Fruit fly (Drosophila melanogaster) whole organism, embryonic: ENCODE data around the gene SIFaR.

Experiments
- Adf1 ChIP-seq: fragments of 200-800 bp; sonication (Bioruptor generic); IDR thresholded peaks from 2 replicates; pipeline ENCODE4 v1.3.6; 2022; ENCODE audit warnings: missing biosample characterization, missing genetic modification characterization
- Awh ChIP-seq: fragments of 200-800 bp; sonication (Bioruptor generic); IDR thresholded peaks from 2 replicates; pipeline ENCODE4, ENCODE4 v1.3.6; 2022; ENCODE audit warnings: missing biosample characterization, missing genetic modification characterization
- CG14441 ChIP-seq: fragments of 200-800 bp; sonication (Bioruptor generic); IDR thresholded peaks from 2 replicates; pipeline ENCODE4 v1.3.6; 2022; ENCODE audit warnings: missing biosample characterization, missing genetic modification characterization
- CG15269 ChIP-seq: fragments of 200-800 bp; sonication (Bioruptor generic); optimal IDR thresholded peaks from 2 replicates; lab custom pipeline; 2018; ENCODE audit warnings: missing biosample characterization, mild to moderate bottlenecking, missing genetic modification characterization, moderate library complexity
- Ets65A ChIP-seq: fragments of 200-800 bp; sonication (Bioruptor generic); peaks from one replicate; lab custom pipeline; 2016; ENCODE audit warnings: missing biosample characterization, missing genetic modification characterization
- H15 ChIP-seq: fragments of 200-800 bp; sonication (Bioruptor generic); IDR thresholded peaks from 3 replicates; pipeline ENCODE4 v1.3.6; 2022; ENCODE audit warnings: missing biosample characterization, missing genetic modification characterization
- Mes4 ChIP-seq: fragments of 200-800 bp; sonication (Bioruptor generic); optimal IDR thresholded peaks from 2 replicates; lab custom pipeline; 2016; ENCODE audit warnings: missing biosample characterization, missing genetic modification characterization
- Neu2 ChIP-seq: fragments of 200-800 bp; sonication (Bioruptor generic); optimal IDR thresholded peaks from 3 replicates; lab custom pipeline; 2016; ENCODE audit warnings: missing biosample characterization, missing genetic modification characterization, borderline replicate concordance
- Scr ChIP-seq: fragments of 200-800 bp; sonication (Bioruptor generic); IDR thresholded peaks from 2 replicates; pipeline ENCODE4 v1.3.6; 2022; ENCODE audit warnings: missing biosample characterization, missing genetic modification characterization; ENCODE audit not compliant: partially characterized antibody
- TFAM ChIP-seq: fragments of 200-800 bp; sonication (Bioruptor generic); optimal IDR thresholded peaks from 2 replicates; lab custom pipeline; 2017; ENCODE audit warnings: missing biosample characterization, missing genetic modification characterization, inconsistent platforms
- chinmo ChIP-seq: fragments of 200-800 bp; sonication (Bioruptor generic); IDR thresholded peaks from 4 replicates; pipeline ENCODE4 v1.3.6; 2022; ENCODE audit warnings: missing biosample characterization, missing genetic modification characterization; ENCODE audit not compliant: partially characterized antibody
- exex ChIP-seq: fragments of 200-800 bp; sonication (Bioruptor generic); optimal IDR thresholded peaks from 4 replicates; lab custom pipeline; 2018; ENCODE audit warnings: missing biosample characterization, mild to moderate bottlenecking, missing genetic modification characterization, moderate library complexity
- gcm ChIP-seq: fragments of 200-800 bp; sonication (Bioruptor generic); optimal IDR thresholded peaks from 2 replicates; lab custom pipeline; 2019; ENCODE audit warnings: missing biosample characterization, mild to moderate bottlenecking, missing genetic modification characterization, moderate library complexity
- grn ChIP-seq: fragments of 200-800 bp; sonication (Bioruptor generic); optimal IDR thresholded peaks from 3 replicates; lab custom pipeline; 2017; ENCODE audit warnings: missing biosample characterization, missing genetic modification characterization
- sd ChIP-seq: fragments of 200-800 bp; sonication (Bioruptor generic); optimal IDR thresholded peaks from 3 replicates; lab custom pipeline; 2018; ENCODE audit warnings: missing biosample characterization, mild to moderate bottlenecking, missing genetic modification characterization, moderate library complexity
- sob ChIP-seq: fragments of 200-800 bp; sonication (Bioruptor generic); IDR thresholded peaks from 2 replicates; pipeline ENCODE4 v1.3.6; 2022; ENCODE audit warnings: missing biosample characterization, missing genetic modification characterization
- sug ChIP-seq: fragments of 200-800 bp; optimal IDR thresholded peaks from 2 replicates; lab custom pipeline; 2019; ENCODE audit warnings: missing biosample characterization, mild to moderate bottlenecking, missing genetic modification characterization, moderate library complexity
- wor ChIP-seq: fragments of 200-800 bp; sonication (Bioruptor generic); IDR thresholded peaks from 2 replicates; pipeline ENCODE4 v1.3.6; 2022; ENCODE audit warnings: missing biosample characterization, missing genetic modification characterization
- z ChIP-seq: fragments of 200-800 bp; sonication (Bioruptor generic); IDR thresholded peaks from 3 replicates; pipeline ENCODE4 v1.3.6; 2022; ENCODE audit warnings: missing biosample characterization, missing genetic modification characterization

Gene SIFaR

dm6 chr3R:21242318-21242717 is 51.5 kb downstream of the SIFaR start, which contains the start of gene CG5892:
TSS of gene CG5892 (plus strand) at chr3R:21242618.
- TF ChIP-seq exex (tag; lab: Kevin White, UChicago) = peak; percentile 87
- no peak for TF ChIP-seq TFAM (GFP tag; lab: Kevin White, UChicago)
- peak; percentile 1 for TF ChIP-seq sug (tag; lab: Kevin White, UChicago)
- TF ChIP-seq sd (tag; lab: Kevin White, UChicago) = peak; percentile 20
- TF ChIP-seq CG14441 (GFP tag; lab: Robert Waterston, UW) = no peak

- 0 out of 4 replicates have a peak, but pooled peaks have one; percentile 30 for TF ChIP-seq chinmo (GFP tag; lab: Robert Waterston, UW)
- TF ChIP-seq exex (tag; lab: Kevin White, UChicago) = peak; percentile 61
- TF ChIP-seq Mes4 (GFP tag; lab: Kevin White, UChicago) = no peak
- peak; percentile 73 for TF ChIP-seq grn (GFP tag; lab: Kevin White, UChicago)
- TF ChIP-seq Awh (GFP tag; lab: Robert Waterston, UW) = peak; percentile 50; the same call in 1 of the 2 replicates
- TF ChIP-seq, all 482 proteins: peak for 4
Observed at dm6 chr3R:21241332-21241731, 52.5 kb downstream of the SIFaR start.

- TF ChIP-seq Neu2 (GFP tag; lab: Kevin White, UChicago) (peak; percentile 72), Ets65A (GFP tag; lab: Kevin White, UChicago) (peak; percentile 83), sd (tag; lab: Kevin White, UChicago) (peak; percentile 21), CG15269 (no peak), wor (GFP tag; lab: Robert Waterston, UW) (no peak), sob (GFP tag; lab: Robert Waterston, UW) (0 out of 2 replicates have a peak, but pooled peaks have one; percentile 14), Scr (GFP tag; lab: Robert Waterston, UW) (no peak), H15 (GFP tag; lab: Robert Waterston, UW) (no peak), z (GFP tag; lab: Robert Waterston, UW) (peak; percentile 8; the same call in 1 of the 3 replicates), gcm (GFP tag; lab: Kevin White, UChicago) (peak; percentile 72), Adf1 (peak; percentile 64), chinmo (GFP tag; lab: Robert Waterston, UW) (0 out of 4 replicates have a peak, but pooled peaks have one; percentile 52)
Observed at dm6 chr3R:21237099-21237498, 56.7 kb downstream of the SIFaR start, which contains the start of gene e. TSS of gene e (minus strand) at chr3R:21237177.
